Fruit fly (Drosophila melanogaster) whole organism, embryonic: ENCODE data around the gene kel.

Experiments
- BtbVII ChIP-seq: fragments of 200-800 bp; sonication (Bioruptor generic); optimal IDR thresholded peaks from 3 replicates; lab custom pipeline; 2017; ENCODE audit warnings: missing biosample characterization, mild to moderate bottlenecking, missing genetic modification characterization
- CG1024 ChIP-seq: fragments of 200-800 bp; sonication (Bioruptor generic); IDR thresholded peaks from 2 replicates; pipeline ENCODE4 v1.3.6; 2022; ENCODE audit warnings: missing biosample characterization, missing genetic modification characterization
- CG12071 ChIP-seq: fragments of 200-800 bp; sonication (Bioruptor generic); optimal IDR thresholded peaks from 3 replicates; lab custom pipeline; 2018; ENCODE audit warnings: missing biosample characterization, mild to moderate bottlenecking, missing genetic modification characterization
- CG1233 ChIP-seq: fragments of 200-800 bp; sonication (Bioruptor generic); optimal IDR thresholded peaks from 4 replicates; lab custom pipeline; 2018; ENCODE audit warnings: missing biosample characterization, mild to moderate bottlenecking, missing genetic modification characterization
- CG14710 ChIP-seq: fragments of 200-800 bp; sonication (Bioruptor generic); optimal IDR thresholded peaks from 3 replicates; lab custom pipeline; 2019; ENCODE audit warnings: missing biosample characterization, mild to moderate bottlenecking, missing genetic modification characterization, moderate library complexity
- CG15696 ChIP-seq: fragments of 200-800 bp; sonication (Bioruptor generic); optimal IDR thresholded peaks from 2 replicates; lab custom pipeline; 2019; ENCODE audit warnings: missing biosample characterization, mild to moderate bottlenecking, missing genetic modification characterization, moderate library complexity
- CG16815 ChIP-seq: fragments of 200-800 bp; sonication (Bioruptor generic); optimal IDR thresholded peaks from 3 replicates; lab custom pipeline; 2017; ENCODE audit warnings: missing biosample characterization, mild to moderate bottlenecking, missing genetic modification characterization
- CG16863 ChIP-seq: fragments of 200-800 bp; sonication (Bioruptor generic); optimal IDR thresholded peaks from 3 replicates; lab custom pipeline; 2016; ENCODE audit warnings: missing biosample characterization, missing genetic modification characterization
- CG17829 ChIP-seq: fragments of 200-800 bp; optimal IDR thresholded peaks from 2 replicates; lab custom pipeline; 2019; ENCODE audit warnings: missing biosample characterization, mild to moderate bottlenecking, missing genetic modification characterization, moderate library complexity
- CG30020 ChIP-seq: fragments of 200-800 bp; optimal IDR thresholded peaks from 2 replicates; lab custom pipeline; 2019; ENCODE audit warnings: missing biosample characterization, mild to moderate bottlenecking, missing genetic modification characterization, moderate library complexity
- CG3281 ChIP-seq: fragments of 200-800 bp; sonication (Bioruptor generic); optimal IDR thresholded peaks from 3 replicates; lab custom pipeline; 2017; ENCODE audit warnings: missing biosample characterization, mild to moderate bottlenecking, missing genetic modification characterization
- CG3407 ChIP-seq: fragments of 200-800 bp; sonication (Bioruptor generic); optimal IDR thresholded peaks from 2 replicates; lab custom pipeline; 2018; ENCODE audit warnings: missing biosample characterization, mild to moderate bottlenecking, missing genetic modification characterization
- CG3838 ChIP-seq: fragments of 200-800 bp; sonication (Bioruptor generic); optimal IDR thresholded peaks from 3 replicates; lab custom pipeline; 2016; ENCODE audit warnings: missing biosample characterization, missing genetic modification characterization
- CG4707 ChIP-seq: fragments of 200-800 bp; sonication (Bioruptor generic); optimal IDR thresholded peaks from 2 replicates; lab custom pipeline; 2018; ENCODE audit warnings: missing biosample characterization, mild to moderate bottlenecking, missing genetic modification characterization, moderate library complexity
- CG5953 ChIP-seq: fragments of 200-800 bp; sonication (Bioruptor generic); IDR thresholded peaks from 2 replicates; pipeline ENCODE4 v1.3.6; 2022; ENCODE audit warnings: missing biosample characterization, missing genetic modification characterization
- CG6254 ChIP-seq: fragments of 200-800 bp; sonication (Bioruptor generic); optimal IDR thresholded peaks from 3 replicates; lab custom pipeline; 2017; ENCODE audit warnings: mild to moderate bottlenecking, missing biosample characterization, missing genetic modification reagents, missing genetic modification characterization
- CG6654 ChIP-seq: fragments of 200-800 bp; sonication (Bioruptor generic); optimal IDR thresholded peaks from 2 replicates; lab custom pipeline; 2017; ENCODE audit warnings: missing biosample characterization, mild to moderate bottlenecking, missing genetic modification characterization
- CG7745 ChIP-seq: fragments of 200-800 bp; sonication (Bioruptor generic); optimal IDR thresholded peaks from 2 replicates; lab custom pipeline; 2018; ENCODE audit warnings: missing biosample characterization, mild to moderate bottlenecking, missing genetic modification characterization, moderate library complexity
- CG7963 ChIP-seq: fragments of 200-800 bp; sonication (Bioruptor generic); IDR thresholded peaks from 3 replicates; pipeline ENCODE4 v1.3.6; 2022; ENCODE audit warnings: missing biosample characterization, missing genetic modification characterization; ENCODE audit not compliant: partially characterized antibody
- CG9876 ChIP-seq: fragments of 200-800 bp; sonication (Bioruptor generic); optimal IDR thresholded peaks from 2 replicates; lab custom pipeline; 2016; ENCODE audit warnings: missing biosample characterization, missing genetic modification characterization
- Dp ChIP-seq: fragments of 200-800 bp; sonication (Bioruptor generic); optimal IDR thresholded peaks from 2 replicates; lab custom pipeline; 2018; ENCODE audit warnings: missing biosample characterization, mild to moderate bottlenecking, missing genetic modification characterization, moderate library complexity
- Gsc ChIP-seq: fragments of 200-800 bp; sonication (Bioruptor generic); IDR thresholded peaks from 2 replicates; pipeline ENCODE4 v1.3.6; 2022; ENCODE audit warnings: missing biosample characterization, missing genetic modification characterization
- H15 ChIP-seq: fragments of 200-800 bp; sonication (Bioruptor generic); IDR thresholded peaks from 3 replicates; pipeline ENCODE4 v1.3.6; 2022; ENCODE audit warnings: missing biosample characterization, missing genetic modification characterization
- HLH3B ChIP-seq: fragments of 200-800 bp; sonication (Bioruptor generic); IDR thresholded peaks from 2 replicates; pipeline ENCODE4 v1.3.6; 2022; ENCODE audit warnings: missing biosample characterization, missing genetic modification characterization
- Lhr ChIP-seq: fragments of 200-800 bp; sonication (Bioruptor generic); optimal IDR thresholded peaks from 3 replicates; lab custom pipeline; 2017; ENCODE audit warnings: mild to moderate bottlenecking, missing biosample characterization, missing genetic modification reagents, missing genetic modification characterization
- Med ChIP-seq: fragments of 200-800 bp; sonication (Bioruptor generic); peaks from one replicate; lab custom pipeline; 2016; ENCODE audit warnings: missing biosample characterization, missing genetic modification characterization, mild to moderate bottlenecking, inconsistent platforms, moderate library complexity
- NC2β ChIP-seq: fragments of 200-800 bp; sonication (Bioruptor generic); optimal IDR thresholded peaks from 2 replicates; lab custom pipeline; 2016; ENCODE audit warnings: missing biosample characterization, missing genetic modification characterization
- Oli ChIP-seq: fragments of 200-800 bp; sonication (Bioruptor generic); optimal IDR thresholded peaks from 2 replicates; lab custom pipeline; 2018; ENCODE audit warnings: missing biosample characterization, mild to moderate bottlenecking, missing genetic modification characterization, moderate library complexity
- Rfx ChIP-seq: fragments of 200-800 bp; sonication (Bioruptor generic); IDR thresholded peaks from 2 replicates; pipeline ENCODE4 v1.3.6; 2022; ENCODE audit warnings: missing biosample characterization, missing genetic modification characterization
- Sox102F ChIP-seq: fragments of 200-800 bp; sonication (Bioruptor generic); optimal IDR thresholded peaks from 2 replicates; lab custom pipeline; 2018; ENCODE audit warnings: missing biosample characterization, mild to moderate bottlenecking, missing genetic modification characterization, moderate library complexity
- Taf1 ChIP-seq: fragments of 200-800 bp; sonication (Bioruptor generic); IDR thresholded peaks from 2 replicates; pipeline ENCODE4 v1.3.6; 2022; ENCODE audit warnings: missing biosample characterization, missing genetic modification characterization
- Trl ChIP-seq, 3 experiments: fragments of >200 bp in 2 of 3; fragments of 200-800 bp in 1 of 3; sonication (Bioruptor generic) in 1 of 3; optimal IDR thresholded peaks; 2 replicates in 1 of 3; 3 replicates in 2 of 3; lab custom pipeline; 2016 to 2017; ENCODE audit warnings: missing biosample characterization in 1 of 3, missing genetic modification characterization in 1 of 3
- YL-1 ChIP-seq: fragments of 200-800 bp; sonication (Bioruptor generic); optimal IDR thresholded peaks from 3 replicates; lab custom pipeline; 2017; ENCODE audit warnings: missing biosample characterization, mild to moderate bottlenecking, missing genetic modification characterization
- cas ChIP-seq: fragments of 200-800 bp; sonication (Bioruptor generic); IDR thresholded peaks from 2 replicates; pipeline ENCODE4 v1.3.6; 2022; ENCODE audit warnings: missing biosample characterization, missing genetic modification characterization
- chif ChIP-seq, 2 experiments: fragments of 200-800 bp; sonication (Bioruptor generic); optimal IDR thresholded peaks; 3 replicates each; lab custom pipeline; 2016; ENCODE audit warnings: missing biosample characterization in 2 of 2, missing genetic modification characterization in 2 of 2
- crol ChIP-seq: fragments of 200-800 bp; sonication (Bioruptor generic); IDR thresholded peaks from 2 replicates; pipeline ENCODE4 v1.3.6; 2022; ENCODE audit warnings: missing biosample characterization, missing genetic modification characterization
- disco-r ChIP-seq: fragments of 200-800 bp; sonication (Bioruptor generic); optimal IDR thresholded peaks from 2 replicates; lab custom pipeline; 2016; ENCODE audit warnings: missing biosample characterization, missing genetic modification characterization
- emc ChIP-seq: fragments of 200-800 bp; sonication (Bioruptor generic); optimal IDR thresholded peaks from 2 replicates; lab custom pipeline; 2016; ENCODE audit warnings: missing biosample characterization, missing genetic modification characterization
- ewg ChIP-seq: fragments of 200-800 bp; sonication (Bioruptor generic); optimal IDR thresholded peaks from 3 replicates; lab custom pipeline; 2017; ENCODE audit warnings: mild to moderate bottlenecking, missing biosample characterization, missing genetic modification reagents, missing genetic modification characterization
- hth ChIP-seq: fragments of >200 bp; optimal IDR thresholded peaks from 2 replicates; lab custom pipeline; 2017; ENCODE audit warnings: inconsistent platforms
- lbe ChIP-seq: fragments of 200-800 bp; sonication (Bioruptor generic); optimal IDR thresholded peaks from 2 replicates; lab custom pipeline; 2016; ENCODE audit warnings: missing biosample characterization, mild to moderate bottlenecking, missing genetic modification characterization
- p53 ChIP-seq: fragments of 200-800 bp; sonication (Bioruptor generic); optimal IDR thresholded peaks from 2 replicates; lab custom pipeline; 2016; ENCODE audit warnings: missing biosample characterization, missing genetic modification characterization
- phol ChIP-seq: fragments of 200-800 bp; sonication (Bioruptor generic); optimal IDR thresholded peaks from 3 replicates; lab custom pipeline; 2018; ENCODE audit warnings: missing biosample characterization, mild to moderate bottlenecking, missing genetic modification characterization, moderate library complexity
- prd ChIP-seq, 3 experiments: fragments of >200 bp in 2 of 3; fragments of 200-800 bp in 1 of 3; sonication (Bioruptor generic) in 1 of 3; optimal IDR thresholded peaks in 2 of 3; IDR thresholded peaks in 1 of 3; 2 replicates in 2 of 3; 3 replicates in 1 of 3; pipeline versions ENCODE4 v1.3.6 to Lab custom; 2017 to 2022; ENCODE audit warnings: missing biosample characterization in 1 of 3, missing genetic modification characterization in 1 of 3
- psq ChIP-seq: fragments of 200-800 bp; sonication (Bioruptor generic); optimal IDR thresholded peaks from 2 replicates; lab custom pipeline; 2017; ENCODE audit warnings: missing biosample characterization, missing genetic modification characterization
- run ChIP-seq: fragments of 200-800 bp; sonication (Bioruptor generic); optimal IDR thresholded peaks from 3 replicates; lab custom pipeline; 2018; ENCODE audit warnings: missing biosample characterization, mild to moderate bottlenecking, missing genetic modification characterization
- sens ChIP-seq: fragments of 200-800 bp; sonication (Bioruptor generic); peaks from one replicate; lab custom pipeline; 2016; ENCODE audit warnings: missing biosample characterization, missing genetic modification characterization
- wdn ChIP-seq: fragments of 200-800 bp; sonication (Bioruptor generic); IDR thresholded peaks from 2 replicates; pipeline ENCODE4 v1.3.6; 2022; ENCODE audit warnings: missing biosample characterization, missing genetic modification characterization
- zf30C ChIP-seq: fragments of 200-800 bp; sonication (Bioruptor generic); optimal IDR thresholded peaks from 3 replicates; lab custom pipeline; 2018; ENCODE audit warnings: missing biosample characterization, mild to moderate bottlenecking, missing genetic modification characterization

The kel gene

DNA sequence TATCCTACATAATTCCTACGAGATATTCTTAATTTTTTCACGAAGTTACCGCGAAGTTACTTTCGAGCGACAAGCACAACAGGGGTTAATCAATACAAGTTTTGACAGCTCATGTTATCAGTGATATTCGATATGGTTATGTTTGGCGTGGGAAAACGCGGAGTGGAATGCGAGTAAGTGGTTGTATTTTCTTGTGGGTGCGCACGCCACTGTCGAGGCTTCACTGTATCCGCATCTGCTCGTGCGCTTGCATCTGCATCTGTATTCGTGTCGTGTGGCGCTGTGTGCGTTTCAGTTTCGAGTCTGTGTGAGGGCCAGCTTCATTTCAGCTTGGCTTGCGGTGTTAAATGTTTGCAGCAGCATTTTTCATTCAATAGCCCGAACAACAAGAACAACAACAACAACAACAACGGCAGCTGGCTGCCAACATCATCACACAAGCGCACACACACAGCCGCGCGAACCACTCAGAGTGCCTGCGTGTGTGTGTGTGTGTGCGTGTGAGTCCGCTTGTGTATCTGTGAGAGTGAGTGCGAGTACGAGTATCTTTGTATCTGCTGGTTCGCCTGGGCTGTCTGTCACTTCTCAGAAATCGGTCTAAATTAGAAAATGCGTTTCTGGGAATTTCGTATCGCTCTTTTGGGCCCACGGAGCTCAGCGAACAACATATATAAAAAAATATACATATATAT is 13.4 kb upstream of the kel start (continued):
- TF ChIP-seq CG30020 (no peak), Gsc (GFP tag; lab: Robert Waterston, UW) (no peak), NC2β (GFP tag; lab: Kevin White, UChicago) (no peak), CG9876 (GFP tag; lab: Kevin White, UChicago) (peak; percentile 67), chif (GFP tag; optimal IDR thresholded peaks at IDR 0.05; lab: Kevin White, UChicago) (peak; percentile 13 to 65), lbe (GFP tag; lab: Kevin White, UChicago) (peak; percentile 9), CG3281 (GFP tag; lab: Kevin White, UChicago) (no peak), Dp (GFP tag; lab: Kevin White, UChicago) (no peak), H15 (GFP tag; lab: Robert Waterston, UW) (peak; percentile 73; the same call in 1 of the 3 replicates), CG17829 (tag; lab: Kevin White, UChicago) (peak; percentile 35), run (no peak), CG6654 (GFP tag; lab: Kevin White, UChicago) (no peak), CG16815 (peak; percentile 32), CG3838 (GFP tag; lab: Kevin White, UChicago) (no peak), BtbVII (GFP tag; lab: Kevin White, UChicago) (no peak), sens (GFP tag; lab: Kevin White, UChicago) (peak; percentile 83), disco-r (GFP tag; lab: Kevin White, UChicago) (no peak), Lhr (GFP tag; lab: Kevin White, UChicago) (no peak), CG4707 (GFP tag; lab: Kevin White, UChicago) (no peak), psq (GFP tag; lab: Kevin White, UChicago) (no peak), CG14710 (no peak), ewg (GFP tag; lab: Kevin White, UChicago) (peak; percentile 34), Oli (tag; lab: Kevin White, UChicago) (peak; percentile 33), HLH3B (GFP tag; lab: Robert Waterston, UW) (peak; percentile 59), Sox102F (GFP tag; lab: Kevin White, UChicago) (no peak), CG1233 (no peak), CG5953 (GFP tag; lab: Robert Waterston, UW) (peak; percentile 72), CG1024 (GFP tag; lab: Robert Waterston, UW) (peak; percentile 38; the same call in 1 of the 2 replicates), Med (peak; percentile 94), CG6254 (GFP tag; lab: Kevin White, UChicago) (no peak), Rfx (GFP tag; lab: Robert Waterston, UW) (peak; percentile 87), Taf1 (peak; percentile 59), CG12071 (peak; percentile 2), hth (lab: Kevin White, UChicago) (no peak), cas (GFP tag; lab: Robert Waterston, UW) (0 out of 2 replicates have a peak, but pooled peaks have one; percentile 28), CG7963 (GFP tag; lab: Robert Waterston, UW) (0 out of 3 replicates have a peak, but pooled peaks have one; percentile 16), CG7745 (tag; lab: Kevin White, UChicago) (no peak), CG3407 (no peak), phol (tag; lab: Kevin White, UChicago) (peak; percentile 23), YL-1 (no peak), prd (optimal IDR thresholded peaks at IDR 0.05; lab: Kevin White, UChicago) (no peak), prd (GFP tag; IDR thresholded peaks at IDR 0.05; lab: Robert Waterston, UW) (peak; percentile 86), zf30C (GFP tag; lab: Kevin White, UChicago) (no peak), emc (GFP tag; lab: Kevin White, UChicago) (no peak), p53 (GFP tag; lab: Kevin White, UChicago) (no peak), wdn (GFP tag; lab: Robert Waterston, UW) (peak; percentile 59), crol (GFP tag; lab: Robert Waterston, UW) (peak; percentile 33), CG16863 (GFP tag; lab: Kevin White, UChicago) (peak; percentile 69), Trl (optimal IDR thresholded peaks at IDR 0.05; lab: Kevin White, UChicago) (peak; percentile 14 to 47), Trl (GFP tag; optimal IDR thresholded peaks at IDR 0.05; lab: Kevin White, UChicago) (peak; percentile 66), CG15696 (tag; lab: Kevin White, UChicago) (no peak)
